Fruit fly (Drosophila melanogaster) whole organism: ENCODE data around the gene Zip99C.

Experiments used
- CG8478 ChIP-seq: fragments of >200 bp; optimal IDR thresholded peaks from 2 replicates; lab custom pipeline; 2018; ENCODE audit warnings: inconsistent platforms
- usp ChIP-seq: fragments of >200 bp; optimal IDR thresholded peaks from 2 replicates; lab custom pipeline; 2017; ENCODE audit warnings: missing biosample characterization, missing genetic modification characterization, mixed read lengths

DNA sequence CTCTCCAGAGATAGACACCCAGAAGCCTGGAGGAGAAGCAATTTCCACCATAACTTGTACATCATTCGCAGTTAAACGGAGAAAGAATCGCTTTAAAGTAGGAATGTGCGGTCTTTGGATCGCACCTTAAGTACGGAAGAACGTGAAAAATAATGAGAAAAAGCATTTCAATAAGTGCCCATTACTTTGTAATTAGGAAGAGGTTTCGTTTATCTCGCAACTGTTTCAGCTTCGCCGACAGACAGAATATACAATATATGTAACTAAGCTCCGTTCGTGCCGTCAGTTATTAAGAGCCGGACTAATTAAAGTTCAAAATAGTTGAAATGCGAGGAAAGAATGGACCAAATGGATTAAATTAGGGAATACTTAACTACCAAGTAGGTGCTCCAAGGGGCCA is 51.0 kb downstream of the Zip99C start, which contains the start of gene CG7829:
- TF ChIP-seq CG8478 (no peak), usp (GFP tag; lab: Kevin White, UChicago) (no peak)
